Fruit fly (Drosophila melanogaster) whole organism, embryonic: ENCODE results near the gene CG13716.

Experiments
- Blimp-1 ChIP-seq: fragments of 200-800 bp; sonication (Bioruptor generic); optimal IDR thresholded peaks from 3 replicates; lab custom pipeline; 2018; ENCODE audit warnings: missing biosample characterization, missing genetic modification characterization, mild to moderate bottlenecking, moderate library complexity, missing genetic modification reagents
- CG11247 ChIP-seq: fragments of 200-800 bp; sonication (Bioruptor generic); IDR thresholded peaks from 2 replicates; pipeline ENCODE4 v1.3.6; 2022; ENCODE audit warnings: missing biosample characterization, missing genetic modification characterization
- CG4617 ChIP-seq: fragments of 200-800 bp; sonication (Bioruptor generic); optimal IDR thresholded peaks from 3 replicates; lab custom pipeline; 2016; ENCODE audit warnings: missing biosample characterization, missing genetic modification characterization, borderline replicate concordance
- Ets97D ChIP-seq: fragments of 200-800 bp; sonication (Bioruptor generic); optimal IDR thresholded peaks from 3 replicates; lab custom pipeline; 2016; ENCODE audit warnings: missing biosample characterization, missing genetic modification characterization
- Hr78 ChIP-seq, 2 experiments: fragments of 200-800 bp in 1 of 2; fragments of >200 bp in 1 of 2; sonication (Bioruptor generic) in 1 of 2; optimal IDR thresholded peaks; 2 replicates each; lab custom pipeline; 2017 to 2019; ENCODE audit warnings: missing biosample characterization in 2 of 2, missing genetic modification characterization in 2 of 2, mild to moderate bottlenecking in 1 of 2, moderate library complexity in 1 of 2
- Spps ChIP-seq: fragments of 200-800 bp; sonication (Bioruptor generic); optimal IDR thresholded peaks from 2 replicates; lab custom pipeline; 2018; ENCODE audit warnings: missing biosample characterization, mild to moderate bottlenecking, missing genetic modification characterization
- Taf1 ChIP-seq: fragments of 200-800 bp; sonication (Bioruptor generic); IDR thresholded peaks from 2 replicates; pipeline ENCODE4 v1.3.6; 2022; ENCODE audit warnings: missing biosample characterization, missing genetic modification characterization
- bigmax ChIP-seq: fragments of 200-800 bp; sonication (Bioruptor generic); optimal IDR thresholded peaks from 2 replicates; lab custom pipeline; 2018; ENCODE audit warnings: missing biosample characterization, mild to moderate bottlenecking, missing genetic modification characterization
- h ChIP-seq: fragments of >200 bp; optimal IDR thresholded peaks from 2 replicates; lab custom pipeline; 2017
- lilli ChIP-seq: fragments of 200-800 bp; sonication (Bioruptor generic); optimal IDR thresholded peaks from 3 replicates; lab custom pipeline; 2016; ENCODE audit warnings: missing biosample characterization, missing genetic modification characterization
- pan ChIP-seq, 4 experiments: fragments of >200 bp in 3 of 4; fragments of 200-800 bp in 1 of 4; sonication (Bioruptor generic) in 1 of 4; optimal IDR thresholded peaks in 3 of 4; IDR thresholded peaks in 1 of 4; 2 replicates each; pipeline versions ENCODE4 v1.3.6 to Lab custom; 2017 to 2022; ENCODE audit warnings: missing biosample characterization in 2 of 4, missing genetic modification characterization in 2 of 4, mixed read lengths in 1 of 4
- pfk ChIP-seq: fragments of 200-800 bp; sonication (Bioruptor generic); optimal IDR thresholded peaks from 2 replicates; lab custom pipeline; 2018; ENCODE audit warnings: missing biosample characterization, mild to moderate bottlenecking, missing genetic modification characterization, moderate library complexity
- so ChIP-seq: fragments of 200-800 bp; sonication (Bioruptor generic); IDR thresholded peaks from 3 replicates; pipeline ENCODE4 v1.3.6; 2022; ENCODE audit warnings: missing biosample characterization, missing genetic modification characterization

DNA sequence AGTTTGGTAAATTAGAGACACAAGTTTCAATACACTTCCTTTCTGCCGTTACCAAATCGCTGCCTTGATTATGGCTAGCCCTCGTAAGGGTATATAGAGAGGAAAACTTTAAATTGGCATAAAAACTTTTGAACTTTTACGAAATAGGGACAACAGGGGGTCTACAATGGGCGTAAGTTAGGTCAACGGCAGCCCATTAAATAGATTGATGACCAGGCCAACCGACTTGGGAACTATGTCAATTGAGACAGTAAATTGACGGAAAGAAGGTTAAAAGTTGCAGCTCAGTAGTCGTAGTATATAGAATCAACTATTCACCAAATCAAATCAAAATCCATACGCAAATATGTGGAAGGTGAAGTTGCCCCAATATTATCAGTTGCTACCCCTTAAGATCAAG lies 13.7 kb downstream of the CG13716 start, which contains the start of gene CG32246:
- TF ChIP-seq h (lab: Kevin White, UChicago) (no peak), pfk (GFP tag; lab: Kevin White, UChicago) (no peak), so (GFP tag; lab: Robert Waterston, UW) (no peak), Hr78 (GFP tag; optimal IDR thresholded peaks at IDR 0.05; lab: Kevin White, UChicago) (no peak), CG4617 (no peak), Spps (tag; lab: Kevin White, UChicago) (no peak), Taf1 (no peak), pan (optimal IDR thresholded peaks at IDR 0.05; lab: Kevin White, UChicago) (no peak), pan (GFP tag; optimal IDR thresholded peaks at IDR 0.05 in 1 of 2, IDR thresholded peaks at IDR 0.05 in 1 of 2) (no peak), Blimp-1 (GFP tag; lab: Kevin White, UChicago) (no peak), lilli (GFP tag; lab: Kevin White, UChicago) (no peak), CG11247 (GFP tag; lab: Robert Waterston, UW) (no peak), bigmax (no peak), Ets97D (GFP tag; lab: Kevin White, UChicago) (no peak)
